Worm (Caenorhabditis elegans) whole organism, mixed stage, embryonic: ENCODE measurements around the gene hrg-10.

Source experiments
- lin-13 ChIP-seq: fragments of 150-350 bp; optimal IDR thresholded peaks from 2 replicates; lab custom pipeline; 2014; ENCODE audit warnings: missing biosample characterization, missing genetic modification characterization
- lin-32 ChIP-seq: fragments of 200-800 bp; sonication (Bioruptor generic); optimal IDR thresholded peaks from 2 replicates; lab custom pipeline; 2018; ENCODE audit warnings: mild to moderate bottlenecking, missing genetic modification characterization, missing compliant biosample characterization
- nhr-237 ChIP-seq: fragments of 150-350 bp; optimal IDR thresholded peaks from 2 replicates; lab custom pipeline; 2014; ENCODE audit warnings: missing biosample characterization, missing genetic modification characterization
- nhr-28 ChIP-seq: fragments of 150-350 bp; optimal IDR thresholded peaks from 2 replicates; lab custom pipeline; 2014; ENCODE audit warnings: missing biosample characterization, missing genetic modification characterization
- pha-4 ChIP-seq: fragments of 150-350 bp; optimal IDR thresholded peaks from 2 replicates; lab custom pipeline; 2018; ENCODE audit warnings: missing biosample characterization, missing genetic modification reagents, missing genetic modification characterization
- sem-2 ChIP-seq: fragments of 200-800 bp; sonication (Bioruptor generic); optimal IDR thresholded peaks from 2 replicates; lab custom pipeline; 2018; ENCODE audit warnings: mild to moderate bottlenecking, missing genetic modification characterization, missing compliant biosample characterization
- snpc-4 ChIP-seq: fragments of 150-350 bp; optimal IDR thresholded peaks from 2 replicates; lab custom pipeline; 2014; ENCODE audit warnings: missing biosample characterization, missing genetic modification characterization

DNA sequence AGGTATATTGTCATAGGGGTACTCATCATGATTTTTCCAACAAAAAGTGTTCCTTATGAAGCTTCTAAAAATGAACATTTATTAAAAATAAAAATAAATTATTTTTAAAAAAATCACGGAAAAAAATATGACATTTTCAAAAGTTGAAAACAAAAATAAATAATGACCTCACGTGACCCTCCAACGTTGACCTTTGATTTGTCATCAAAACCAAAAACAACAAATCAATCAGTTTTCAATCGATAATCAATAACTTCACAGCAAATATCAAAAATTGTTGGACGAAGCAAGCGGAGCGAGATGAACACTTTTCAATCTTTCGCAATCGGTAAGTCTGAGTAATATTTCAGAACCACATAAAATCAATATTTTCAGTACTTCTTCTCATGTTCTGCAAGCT, 16.8 kb downstream of the hrg-10 start, which contains the start of gene Y80D3A.8:
- TF ChIP-seq snpc-4 (tag; lab: Kevin White, UChicago) = no peak
- no peak for TF ChIP-seq nhr-28 (tag; lab: Kevin White, UChicago)
- no peak for TF ChIP-seq sem-2 (GFP tag; lab: Kevin White, UChicago)
- no peak for TF ChIP-seq pha-4 (tag; lab: Kevin White, UChicago)
- no peak for TF ChIP-seq lin-13 (tag; lab: Kevin White, UChicago)
- TF ChIP-seq nhr-237 (tag; lab: Kevin White, UChicago) = no peak
- no peak for TF ChIP-seq lin-32 (GFP tag; lab: Kevin White, UChicago)
